Worm (Caenorhabditis elegans): ENCODE results near the gene R166.3.

The R166.3 gene

DNA sequence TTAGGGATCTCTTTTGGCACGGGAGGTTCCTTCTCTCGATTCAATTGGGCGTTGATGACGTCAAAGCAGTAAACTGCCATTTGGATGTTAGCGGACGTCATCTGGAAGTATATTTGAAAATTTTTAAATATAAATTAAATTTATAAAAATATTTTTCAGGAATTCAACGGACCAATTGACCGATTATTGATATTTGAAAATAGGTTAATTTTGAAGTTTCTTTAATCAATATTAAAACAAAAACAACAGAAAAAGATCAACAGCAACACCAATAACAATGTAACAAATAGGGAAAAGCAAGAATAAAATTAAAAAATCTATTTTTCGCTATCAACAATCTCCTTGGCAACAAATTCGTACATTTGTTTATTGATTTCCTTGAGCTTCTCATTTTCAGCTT, at the start of gene R166.3:
Gene R166.3 (minus strand): TSS at position 101 of the 400 bp plus-strand sequence.
- TF ChIP-seq cog-1 (tag; optimal IDR thresholded peaks at IDR 0.05) (no peak), ztf-23 (GFP tag; IDR thresholded peaks at IDR 0.05) (no peak), klf-2 (GFP tag; conservative IDR thresholded peaks at IDR 0.05) (no peak), flt-1 (GFP tag; IDR thresholded peaks at IDR 0.05) (no peak), ztf-29 (GFP tag; IDR thresholded peaks at IDR 0.05) (no peak), tab-1 (GFP tag; IDR thresholded peaks at IDR 0.05) (no peak), med-1 (GFP tag; optimal IDR thresholded peaks at IDR 0.05; ENCODE audit: insufficient read depth) (no peak), T22C8.4 (GFP tag; IDR thresholded peaks at IDR 0.05) (no peak), ref-1 (GFP tag; conservative IDR thresholded peaks at IDR 0.05) (no peak)

- TF ChIP-seq flt-1 (GFP tag; IDR thresholded peaks at IDR 0.05) (no peak), ztf-29 (GFP tag; IDR thresholded peaks at IDR 0.05) (no peak), klf-2 (GFP tag; conservative IDR thresholded peaks at IDR 0.05) (no peak), ref-1 (GFP tag; conservative IDR thresholded peaks at IDR 0.05) (no peak), cog-1 (tag; optimal IDR thresholded peaks at IDR 0.05) (no peak), T22C8.4 (GFP tag; IDR thresholded peaks at IDR 0.05) (no peak), ztf-23 (GFP tag; IDR thresholded peaks at IDR 0.05) (no peak), med-1 (GFP tag; optimal IDR thresholded peaks at IDR 0.05; ENCODE audit: insufficient read depth) (no peak), tab-1 (GFP tag; IDR thresholded peaks at IDR 0.05) (no peak)
Measured at ce11 chrII:10587742-10588141, 48.6 kb upstream of the R166.3 start, which contains the start of gene crn-3. crn-3 (plus strand) TSS chrII:10588042.

ce11 chrII:10584036-10584435, 44.9 kb upstream of the R166.3 start, which contains the start of gene algn-9:
algn-9 (plus strand) TSS chrII:10584336.
- TF ChIP-seq ztf-29 (GFP tag; IDR thresholded peaks at IDR 0.05) = no peak

- TF ChIP-seq T22C8.4 (GFP tag; IDR thresholded peaks at IDR 0.05) = no peak
- no peak for TF ChIP-seq tab-1 (GFP tag; IDR thresholded peaks at IDR 0.05)
- TF ChIP-seq ztf-23 (GFP tag; IDR thresholded peaks at IDR 0.05) = no peak
- no peak for TF ChIP-seq med-1 (GFP tag; optimal IDR thresholded peaks at IDR 0.05; ENCODE audit: insufficient read depth)
- no peak for TF ChIP-seq cog-1 (tag; optimal IDR thresholded peaks at IDR 0.05)
- TF ChIP-seq ztf-29 (GFP tag; IDR thresholded peaks at IDR 0.05) = no peak
- TF ChIP-seq flt-1 (GFP tag; IDR thresholded peaks at IDR 0.05) = no peak
- TF ChIP-seq ref-1 (GFP tag; conservative IDR thresholded peaks at IDR 0.05) = no peak
- no peak for TF ChIP-seq klf-2 (GFP tag; conservative IDR thresholded peaks at IDR 0.05)
Measured at ce11 chrII:10582318-10582717, 43.2 kb upstream of the R166.3 start, which contains the start of gene mrps-22. mrps-22 (plus strand) TSS chrII:10582618.

ce11 chrII:10580833-10581232, 41.7 kb upstream of the R166.3 start, which contains the start of gene dap-3:
dap-3 (plus strand) TSS chrII:10581133.
- TF ChIP-seq flt-1 (GFP tag; IDR thresholded peaks at IDR 0.05) (no peak), T22C8.4 (GFP tag; IDR thresholded peaks at IDR 0.05) (no peak)

DNA sequence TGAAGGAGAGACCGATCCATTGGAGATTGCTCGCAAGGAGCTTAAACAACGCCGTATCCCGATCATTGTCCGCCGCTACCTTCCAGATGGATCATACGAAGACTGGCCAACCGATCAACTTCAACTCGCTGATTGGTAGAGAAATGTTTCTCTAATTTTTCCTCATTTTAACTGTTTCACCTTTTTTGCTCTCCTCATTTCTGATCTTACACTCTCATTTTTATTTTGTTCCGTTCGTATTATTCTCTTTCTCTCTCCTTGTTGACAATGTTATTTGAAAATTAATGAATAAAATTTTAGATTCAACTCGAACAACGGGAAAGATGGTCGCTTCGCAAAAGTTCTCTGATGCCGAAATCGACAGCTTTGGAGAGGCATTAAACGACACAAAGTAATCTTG, 40.5 kb upstream of the R166.3 start, which contains the start of gene dohh-1:
Gene dohh-1 (plus strand): TSS at position 301 of the 400 bp plus-strand sequence.
- TF ChIP-seq ref-1 (GFP tag; conservative IDR thresholded peaks at IDR 0.05) = no peak
- TF ChIP-seq ztf-29 (GFP tag; IDR thresholded peaks at IDR 0.05) = no peak
- TF ChIP-seq med-1 (GFP tag; optimal IDR thresholded peaks at IDR 0.05; ENCODE audit: insufficient read depth) = no peak
- TF ChIP-seq T22C8.4 (GFP tag; IDR thresholded peaks at IDR 0.05) = no peak
- TF ChIP-seq flt-1 (GFP tag; IDR thresholded peaks at IDR 0.05) = no peak
- TF ChIP-seq klf-2 (GFP tag; conservative IDR thresholded peaks at IDR 0.05) = no peak
- no peak for TF ChIP-seq cog-1 (tag; optimal IDR thresholded peaks at IDR 0.05)
- TF ChIP-seq ztf-23 (GFP tag; IDR thresholded peaks at IDR 0.05) = no peak
- no peak for TF ChIP-seq tab-1 (GFP tag; IDR thresholded peaks at IDR 0.05)

DNA sequence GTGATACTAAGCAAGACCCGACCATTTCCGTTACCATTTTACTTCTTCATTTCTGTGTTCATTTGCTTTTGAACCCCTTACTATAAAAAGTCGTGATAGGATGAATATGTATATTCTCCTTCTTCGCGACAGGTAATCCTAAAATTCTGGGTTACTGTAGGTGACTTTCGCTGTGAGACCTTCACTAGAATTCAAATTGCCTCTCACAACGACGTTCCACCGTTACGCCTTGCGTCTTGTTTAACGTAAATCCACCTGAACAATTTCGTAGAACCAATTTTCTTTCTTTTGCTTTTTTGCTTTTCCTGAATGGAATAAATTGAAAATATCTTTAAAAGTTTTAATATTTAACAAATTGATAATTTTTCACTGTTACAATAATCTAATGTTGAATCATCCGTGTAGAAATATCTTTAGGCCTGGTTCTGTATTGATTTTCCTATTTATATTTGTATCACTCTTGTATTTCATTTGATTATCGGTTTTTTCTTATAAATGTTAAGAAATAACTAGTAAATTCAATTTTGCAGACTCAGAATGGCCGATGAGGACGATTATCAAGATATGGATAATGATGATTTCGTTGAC, 39.8 kb upstream of the R166.3 start, which contains the start of gene rpb-6:
Gene rpb-6 (plus strand): TSS at position 538 of the 588 bp plus-strand sequence.
- TF ChIP-seq T22C8.4 (GFP tag; IDR thresholded peaks at IDR 0.05) (no peak), flt-1 (GFP tag; IDR thresholded peaks at IDR 0.05) (no peak), cog-1 (tag; optimal IDR thresholded peaks at IDR 0.05) (no peak), ztf-23 (GFP tag; IDR thresholded peaks at IDR 0.05) (no peak), ref-1 (GFP tag; conservative IDR thresholded peaks at IDR 0.05) (no peak), tab-1 (GFP tag; IDR thresholded peaks at IDR 0.05) (no peak), med-1 (GFP tag; optimal IDR thresholded peaks at IDR 0.05; ENCODE audit: insufficient read depth) (no peak), klf-2 (GFP tag; conservative IDR thresholded peaks at IDR 0.05) (no peak)

ce11 chrII:10574177-10574576, 35.0 kb upstream of the R166.3 start:
- TF ChIP-seq ref-1 (GFP tag; conservative IDR thresholded peaks at IDR 0.05) = no peak
- TF ChIP-seq ztf-23 (GFP tag; IDR thresholded peaks at IDR 0.05) = no peak
- TF ChIP-seq T22C8.4 (GFP tag; IDR thresholded peaks at IDR 0.05) = no peak
- no peak for TF ChIP-seq klf-2 (GFP tag; conservative IDR thresholded peaks at IDR 0.05)
- TF ChIP-seq tab-1 (GFP tag; IDR thresholded peaks at IDR 0.05) = no peak
- TF ChIP-seq med-1 (GFP tag; optimal IDR thresholded peaks at IDR 0.05; ENCODE audit: insufficient read depth) = no peak
- no peak for TF ChIP-seq flt-1 (GFP tag; IDR thresholded peaks at IDR 0.05)
- no peak for TF ChIP-seq cog-1 (tag; optimal IDR thresholded peaks at IDR 0.05)
- TF ChIP-seq ztf-29 (GFP tag; IDR thresholded peaks at IDR 0.05) = no peak

DNA sequence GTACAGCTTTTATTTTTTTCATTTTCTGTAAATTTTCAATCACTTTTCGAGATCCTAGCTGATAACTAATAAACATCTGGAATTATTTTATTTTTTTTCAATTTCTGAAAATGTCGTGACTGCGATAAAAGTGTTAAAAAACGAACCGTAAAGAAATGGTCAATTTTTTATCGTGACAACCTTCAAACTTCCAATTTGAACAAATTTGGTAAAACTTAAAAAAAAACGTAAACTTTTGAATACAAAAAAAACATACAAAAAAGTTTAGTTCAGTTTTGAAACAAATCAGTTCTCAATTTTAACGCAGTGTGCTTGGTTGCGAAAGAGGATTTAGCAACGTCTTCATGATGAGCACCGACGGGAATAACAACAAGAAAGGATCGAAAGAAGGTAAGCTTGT, 32.8 kb upstream of the R166.3 start, which contains the start of gene C06A1.3:
Gene C06A1.3 (plus strand): TSS at position 301 of the 400 bp plus-strand sequence.
- no peak for TF ChIP-seq T22C8.4 (GFP tag; IDR thresholded peaks at IDR 0.05)

DNA sequence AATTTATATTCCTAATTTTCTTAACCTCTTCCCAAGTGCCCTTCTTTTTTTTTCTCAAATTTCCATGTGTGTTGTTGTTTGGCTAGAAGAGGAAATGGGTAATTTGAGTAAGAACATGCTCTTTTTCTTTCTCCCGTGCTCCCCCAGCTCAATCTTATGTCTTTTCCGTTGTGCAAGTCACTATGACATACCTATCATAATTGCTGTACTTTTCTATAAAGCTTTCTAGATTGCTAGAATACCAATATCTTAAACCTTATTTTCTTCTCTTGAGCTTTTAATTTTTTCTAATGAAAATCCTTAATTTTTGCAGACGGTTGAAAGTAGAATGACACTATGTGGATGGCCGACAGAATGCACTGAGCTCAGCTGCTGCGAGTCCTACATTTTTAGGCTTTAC, 31.2 kb upstream of the R166.3 start, which contains the start of gene txt-13:
Gene txt-13 (plus strand): TSS at position 301 of the 400 bp plus-strand sequence.
- TF ChIP-seq ztf-23 (GFP tag; IDR thresholded peaks at IDR 0.05) = no peak
- no peak for TF ChIP-seq flt-1 (GFP tag; IDR thresholded peaks at IDR 0.05)
